Worm (Caenorhabditis elegans): ENCODE measurements around the gene C54E10.6.

C54E10.6 gene

ce11 chrV:18838799-18839354 lies 30.3 kb upstream of the C54E10.6 start, which contains the start of gene nhr-65 (continued):
- TF ChIP-seq duxl-1 (tag; optimal IDR thresholded peaks at IDR 0.05; ENCODE audit: poor library complexity) (no peak), nhr-111 (GFP tag; optimal IDR thresholded peaks at IDR 0.05) (no peak), dve-1 (tag; optimal IDR thresholded peaks at IDR 0.05; ENCODE audit: insufficient read depth) (peak; percentile 64), daf-12 (tag; optimal IDR thresholded peaks at IDR 0.05) (no peak), vab-7 (GFP tag; IDR thresholded peaks at IDR 0.05) (no peak), ama-1 (optimal IDR thresholded peaks at IDR 0.05) (no peak), zip-2 (tag; optimal IDR thresholded peaks at IDR 0.05) (no peak), mxl-3 (GFP tag; optimal IDR thresholded peaks at IDR 0.05) (no peak), ces-1 (GFP tag; optimal IDR thresholded peaks at IDR 0.05) (no peak), dmd-6 (GFP tag; IDR thresholded peaks at IDR 0.05) (peak; percentile 64)

ce11 chrV:18837125-18837524 lies 28.6 kb upstream of the C54E10.6 start, which contains the start of gene cyp-33D3:
TSS of gene cyp-33D3 (minus strand) at chrV:18837225.
- TF ChIP-seq lin-29 (GFP tag; IDR thresholded peaks at IDR 0.05): no peak
- no peak for TF ChIP-seq lin-38 (GFP tag; IDR thresholded peaks at IDR 0.05)

- TF ChIP-seq attf-4 (tag; optimal IDR thresholded peaks at IDR 0.05) (no peak), T26A8.4 (GFP tag; IDR thresholded peaks at IDR 0.05) (no peak), ZK546.5 (tag; optimal IDR thresholded peaks at IDR 0.05) (no peak), tra-1 (GFP tag; IDR thresholded peaks at IDR 0.05) (no peak), lin-1 (GFP tag; IDR thresholded peaks at IDR 0.05) (no peak), lir-3 (tag; optimal IDR thresholded peaks at IDR 0.05) (no peak), F10B5.3 (tag; optimal IDR thresholded peaks at IDR 0.05) (no peak), nhr-42 (GFP tag; IDR thresholded peaks at IDR 0.05) (no peak), dmd-9 (GFP tag; IDR thresholded peaks at IDR 0.05) (no peak), lin-15B (tag; optimal IDR thresholded peaks at IDR 0.05) (no peak), unc-130 (GFP tag; optimal IDR thresholded peaks at IDR 0.05) (no peak), zip-2 (tag; optimal IDR thresholded peaks at IDR 0.05) (no peak), daf-16 (GFP tag; optimal IDR thresholded peaks at IDR 0.05) (no peak), daf-16 (tag; optimal IDR thresholded peaks at IDR 0.05) (no peak), lim-7 (GFP tag; IDR thresholded peaks at IDR 0.05) (no peak), egl-43 (GFP tag; IDR thresholded peaks at IDR 0.05) (no peak)
Measured at ce11 chrV:18827374-18827773, 18.8 kb upstream of the C54E10.6 start.

ce11 chrV:18826445-18826844 lies 17.9 kb upstream of the C54E10.6 start:
- TF ChIP-seq mep-1 (tag; optimal IDR thresholded peaks at IDR 0.05) (no peak), hlh-30 (tag; optimal IDR thresholded peaks at IDR 0.05; ENCODE audit: insufficient read depth) (peak; percentile 44), daf-19 (GFP tag; conservative IDR thresholded peaks at IDR 0.05) (no peak), lsy-2 (tag; optimal IDR thresholded peaks at IDR 0.05) (peak in 1 of 2 experiments; percentile 34), php-3 (GFP tag; IDR thresholded peaks at IDR 0.05) (peak; percentile 62), dmd-6 (GFP tag; IDR thresholded peaks at IDR 0.05) (peak; percentile 42), hlh-11 (tag; optimal IDR thresholded peaks at IDR 0.05) (peak; percentile 75), D1046.2 (GFP tag; IDR thresholded peaks at IDR 0.05) (no peak), snpc-1.2 (GFP tag; IDR thresholded peaks at IDR 0.05) (no peak), Y105C5A.15 (GFP tag; IDR thresholded peaks at IDR 0.05) (no peak), daf-16 (GFP tag; optimal IDR thresholded peaks at IDR 0.05) (peak in 1 of 2 experiments; percentile 29), daf-16 (tag; optimal IDR thresholded peaks at IDR 0.05) (peak; percentile 89), nhr-48 (tag; optimal IDR thresholded peaks at IDR 0.05) (peak; percentile 32), pqm-1 (tag; optimal IDR thresholded peaks at IDR 0.05) (peak; percentile 67), lin-1 (GFP tag; IDR thresholded peaks at IDR 0.05) (0 out of 2 replicates have a peak, but pooled peaks have one; percentile 22), aha-1 (tag) (no peak), dve-1 (tag; optimal IDR thresholded peaks at IDR 0.05; ENCODE audit: insufficient read depth) (peak; percentile 68), unc-62 (GFP tag; optimal IDR thresholded peaks at IDR 0.05 in 1 of 2) (peak in 1 of 2 experiments; percentile 43), unc-62 (tag; optimal IDR thresholded peaks at IDR 0.05) (no peak), snpc-4 (tag; optimal IDR thresholded peaks at IDR 0.05) (no peak), ZK337.2 (GFP tag; IDR thresholded peaks at IDR 0.05) (no peak), spr-3 (GFP tag; optimal IDR thresholded peaks at IDR 0.05) (no peak), hif-1 (tag; optimal IDR thresholded peaks at IDR 0.05) (no peak), tag-97 (GFP tag; IDR thresholded peaks at IDR 0.05) (no peak), ztf-11 (tag; optimal IDR thresholded peaks at IDR 0.05) (no peak)

Data from whole organism, L4 larva.